Worm (Caenorhabditis elegans): Measurements from ENCODE around the gene str-20.

DNA sequence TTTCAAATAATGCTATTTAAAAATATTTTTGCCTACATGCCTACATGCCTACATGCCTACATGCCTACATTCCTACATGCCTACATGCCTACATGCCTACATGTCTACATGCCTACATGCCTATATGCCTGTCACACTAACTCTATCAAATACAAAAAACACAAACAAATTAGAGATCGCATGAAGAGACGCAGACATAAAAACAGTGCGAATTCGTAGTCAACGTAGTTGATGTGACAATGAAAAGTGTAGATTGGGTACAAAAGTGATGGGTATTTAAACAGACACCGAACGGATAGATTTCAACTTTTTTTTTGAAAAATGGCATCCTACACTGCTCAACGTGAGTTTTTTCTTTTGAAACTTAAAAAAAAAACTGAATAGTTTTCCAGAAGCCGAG lies 21.0 kb downstream of the str-20 start, which contains the start of gene R09E12.9:
- TF ChIP-seq ama-1 (optimal IDR thresholded peaks at IDR 0.05) (no peak), tra-4 (tag; optimal IDR thresholded peaks at IDR 0.05) (no peak), B0310.2 (tag; optimal IDR thresholded peaks at IDR 0.05) (no peak)

Data from whole organism, early embryonic.